Worm (Caenorhabditis elegans): ENCODE measurements around the gene srlf-31.

ce11 chrIV:11945621-11946020, 22.6 kb upstream of the srlf-31 start, which contains the start of gene ZK829.3:
- TF ChIP-seq dmd-4 (tag; optimal IDR thresholded peaks at IDR 0.05) (no peak), ama-1 (optimal IDR thresholded peaks at IDR 0.05) (no peak)

All from whole organism, L2 larva.